Fruit fly (Drosophila melanogaster) whole organism, embryonic: ENCODE measurements around the gene CG13601.

Source experiments
- Blimp-1 ChIP-seq: fragments of 200-800 bp; sonication (Bioruptor generic); optimal IDR thresholded peaks from 3 replicates; lab custom pipeline; 2018; ENCODE audit warnings: missing biosample characterization, missing genetic modification characterization, mild to moderate bottlenecking, moderate library complexity, missing genetic modification reagents
- CG10209 ChIP-seq: fragments of 200-800 bp; sonication (Bioruptor generic); optimal IDR thresholded peaks from 3 replicates; lab custom pipeline; 2017; ENCODE audit warnings: missing biosample characterization, mild to moderate bottlenecking, missing genetic modification characterization, missing genetic modification reagents
- CG1024 ChIP-seq: fragments of 200-800 bp; sonication (Bioruptor generic); IDR thresholded peaks from 2 replicates; pipeline ENCODE4 v1.3.6; 2022; ENCODE audit warnings: missing biosample characterization, missing genetic modification characterization
- CG11398 ChIP-seq: fragments of 200-800 bp; sonication (Bioruptor generic); optimal IDR thresholded peaks from 2 replicates; lab custom pipeline; 2016; ENCODE audit warnings: missing biosample characterization, missing genetic modification characterization
- CG12391 ChIP-seq: fragments of 200-800 bp; sonication (Bioruptor generic); optimal IDR thresholded peaks from 3 replicates; lab custom pipeline; 2018; ENCODE audit warnings: missing biosample characterization, mild to moderate bottlenecking, missing genetic modification characterization, moderate library complexity
- CG13894 ChIP-seq: fragments of 200-800 bp; sonication (Bioruptor generic); optimal IDR thresholded peaks from 3 replicates; lab custom pipeline; 2018; ENCODE audit warnings: missing biosample characterization, mild to moderate bottlenecking, missing genetic modification characterization, moderate library complexity
- CG15696 ChIP-seq: fragments of 200-800 bp; sonication (Bioruptor generic); optimal IDR thresholded peaks from 2 replicates; lab custom pipeline; 2019; ENCODE audit warnings: missing biosample characterization, mild to moderate bottlenecking, missing genetic modification characterization, moderate library complexity
- CG17802 ChIP-seq: fragments of 200-800 bp; sonication (Bioruptor generic); optimal IDR thresholded peaks from 2 replicates; lab custom pipeline; 2018; ENCODE audit warnings: missing biosample characterization, mild to moderate bottlenecking, missing genetic modification characterization, moderate library complexity
- CG18262 ChIP-seq: fragments of 200-800 bp; optimal IDR thresholded peaks from 3 replicates; lab custom pipeline; 2019; ENCODE audit warnings: missing biosample characterization, mild to moderate bottlenecking, missing genetic modification characterization, moderate library complexity
- CG2199 ChIP-seq: fragments of 200-800 bp; sonication (Bioruptor generic); IDR thresholded peaks from 3 replicates; pipeline ENCODE4 v1.3.6; 2022; ENCODE audit warnings: missing biosample characterization, missing genetic modification characterization
- CG2202 ChIP-seq: fragments of 200-800 bp; sonication (Bioruptor generic); optimal IDR thresholded peaks from 2 replicates; lab custom pipeline; 2018; ENCODE audit warnings: missing biosample characterization, mild to moderate bottlenecking, missing genetic modification characterization
- CG2712 ChIP-seq: fragments of 200-800 bp; optimal IDR thresholded peaks from 3 replicates; lab custom pipeline; 2019; ENCODE audit warnings: missing biosample characterization, mild to moderate bottlenecking, missing genetic modification characterization, moderate library complexity
- CG32767 ChIP-seq: fragments of 200-800 bp; sonication (Bioruptor generic); IDR thresholded peaks from 2 replicates; pipeline ENCODE4 v1.3.6; 2022; ENCODE audit warnings: missing biosample characterization, missing genetic modification characterization
- CG43689 ChIP-seq: fragments of 200-800 bp; sonication (Bioruptor generic); IDR thresholded peaks from 2 replicates; pipeline ENCODE4 v1.3.6; 2022; ENCODE audit warnings: missing biosample characterization, missing genetic modification characterization
- CG6175 ChIP-seq: fragments of 200-800 bp; sonication (Bioruptor generic); IDR thresholded peaks from 3 replicates; pipeline ENCODE4 v1.3.6; 2022; ENCODE audit warnings: missing biosample characterization, missing genetic modification characterization
- CG6683 ChIP-seq: fragments of 200-800 bp; sonication (Bioruptor generic); optimal IDR thresholded peaks from 2 replicates; lab custom pipeline; 2017; ENCODE audit warnings: missing biosample characterization, mild to moderate bottlenecking, missing genetic modification characterization, missing genetic modification reagents
- CG7928 ChIP-seq: fragments of 200-800 bp; sonication (Bioruptor generic); optimal IDR thresholded peaks from 2 replicates; lab custom pipeline; 2017; ENCODE audit warnings: missing biosample characterization, mild to moderate bottlenecking, missing genetic modification characterization
- CG7987 ChIP-seq: fragments of 200-800 bp; sonication (Bioruptor generic); optimal IDR thresholded peaks from 2 replicates; lab custom pipeline; 2018; ENCODE audit warnings: missing biosample characterization, mild to moderate bottlenecking, missing genetic modification characterization, moderate library complexity
- D ChIP-seq, 2 experiments: fragments of 200-800 bp in 1 of 2; fragments of >200 bp in 1 of 2; sonication (Bioruptor generic) in 1 of 2; optimal IDR thresholded peaks; 2 replicates in 1 of 2; 3 replicates in 1 of 2; lab custom pipeline; 2017; ENCODE audit warnings: mild to moderate bottlenecking in 1 of 2, missing biosample characterization in 1 of 2, missing genetic modification characterization in 1 of 2, missing genetic modification reagents in 1 of 2
- Doc3 ChIP-seq: fragments of 200-800 bp; sonication (Bioruptor generic); IDR thresholded peaks from 3 replicates; pipeline ENCODE4 v1.3.6; 2022; ENCODE audit warnings: missing biosample characterization, missing genetic modification characterization; ENCODE audit not compliant: partially characterized antibody
- HLH3B ChIP-seq: fragments of 200-800 bp; sonication (Bioruptor generic); IDR thresholded peaks from 2 replicates; pipeline ENCODE4 v1.3.6; 2022; ENCODE audit warnings: missing biosample characterization, missing genetic modification characterization
- Hr51 ChIP-seq, 2 experiments: fragments of 200-800 bp; sonication (Bioruptor generic); optimal IDR thresholded peaks; 2 replicates in 1 of 2; 3 replicates in 1 of 2; lab custom pipeline; 2016 to 2018; ENCODE audit warnings: missing biosample characterization in 2 of 2, missing genetic modification characterization in 2 of 2, mild to moderate bottlenecking in 1 of 2, moderate library complexity in 1 of 2
- Lpt ChIP-seq: fragments of >200 bp; optimal IDR thresholded peaks from 2 replicates; lab custom pipeline; 2018; ENCODE audit warnings: missing biosample characterization, missing genetic modification characterization
- Mrtf ChIP-seq: fragments of 200-800 bp; sonication (Bioruptor generic); IDR thresholded peaks from 3 replicates; pipeline ENCODE4 v1.3.6; 2022; ENCODE audit warnings: missing biosample characterization, missing genetic modification characterization
- NC2β ChIP-seq: fragments of 200-800 bp; sonication (Bioruptor generic); optimal IDR thresholded peaks from 2 replicates; lab custom pipeline; 2016; ENCODE audit warnings: missing biosample characterization, missing genetic modification characterization
- NFAT ChIP-seq: fragments of 200-800 bp; sonication (Bioruptor generic); IDR thresholded peaks from 2 replicates; pipeline ENCODE4 v1.3.6; 2022; ENCODE audit warnings: missing biosample characterization, missing genetic modification characterization
- NfI ChIP-seq: fragments of 200-800 bp; sonication (Bioruptor generic); optimal IDR thresholded peaks from 3 replicates; lab custom pipeline; 2018; ENCODE audit warnings: missing biosample characterization, mild to moderate bottlenecking, missing genetic modification characterization, moderate library complexity
- Opbp ChIP-seq: fragments of 200-800 bp; sonication (Bioruptor generic); IDR thresholded peaks from 3 replicates; pipeline ENCODE4 v1.3.6; 2022; ENCODE audit warnings: missing biosample characterization, missing genetic modification characterization; ENCODE audit not compliant: partially characterized antibody
- Tbp ChIP-seq: fragments of >200 bp; optimal IDR thresholded peaks from 2 replicates; lab custom pipeline; 2018; ENCODE audit warnings: missing biosample characterization, missing genetic modification characterization
- al ChIP-seq: fragments of 200-800 bp; sonication (Bioruptor generic); IDR thresholded peaks from 2 replicates; pipeline ENCODE4 v1.3.6; 2022; ENCODE audit warnings: missing biosample characterization, missing genetic modification characterization
- ara ChIP-seq: fragments of 200-800 bp; sonication (Bioruptor generic); IDR thresholded peaks from 2 replicates; pipeline ENCODE4 v1.3.6; 2022; ENCODE audit warnings: missing biosample characterization, missing genetic modification characterization
- caup ChIP-seq: fragments of 200-800 bp; sonication (Bioruptor generic); optimal IDR thresholded peaks from 3 replicates; lab custom pipeline; 2017; ENCODE audit warnings: missing biosample characterization, mild to moderate bottlenecking, missing genetic modification characterization, moderate library complexity; ENCODE audit not compliant: severe bottlenecking
- ems ChIP-seq: fragments of 200-800 bp; sonication (Bioruptor generic); optimal IDR thresholded peaks from 3 replicates; lab custom pipeline; 2016; ENCODE audit warnings: missing biosample characterization, missing genetic modification characterization
- eve ChIP-seq, 2 experiments: fragments of >200 bp; optimal IDR thresholded peaks; 2 replicates each; lab custom pipeline; 2017; ENCODE audit warnings: missing biosample characterization in 2 of 2, missing genetic modification characterization in 2 of 2
- fd3F ChIP-seq: fragments of 200-800 bp; sonication (Bioruptor generic); optimal IDR thresholded peaks from 2 replicates; lab custom pipeline; 2018; ENCODE audit warnings: missing biosample characterization, mild to moderate bottlenecking, missing genetic modification characterization, moderate library complexity
- ftz-f1 ChIP-seq: fragments of 200-800 bp; sonication (Bioruptor generic); optimal IDR thresholded peaks from 2 replicates; lab custom pipeline; 2016; ENCODE audit warnings: missing biosample characterization, missing genetic modification characterization
- gfzf ChIP-seq: fragments of 200-800 bp; sonication (Bioruptor generic); optimal IDR thresholded peaks from 2 replicates; lab custom pipeline; 2016; ENCODE audit warnings: missing biosample characterization, mild to moderate bottlenecking, missing genetic modification characterization, moderate library complexity
- ham ChIP-seq: fragments of 200-800 bp; sonication (Bioruptor generic); IDR thresholded peaks from 2 replicates; pipeline ENCODE4 v1.3.6; 2022; ENCODE audit warnings: missing biosample characterization, missing genetic modification characterization
- hb ChIP-seq: fragments of 200-800 bp; sonication (Bioruptor generic); IDR thresholded peaks from 3 replicates; pipeline ENCODE4 v1.3.6; 2022; ENCODE audit warnings: missing biosample characterization, missing genetic modification characterization; ENCODE audit not compliant: partially characterized antibody
- hth ChIP-seq: fragments of >200 bp; optimal IDR thresholded peaks from 2 replicates; lab custom pipeline; 2017; ENCODE audit warnings: inconsistent platforms
- lab ChIP-seq: fragments of 200-800 bp; sonication (Bioruptor generic); optimal IDR thresholded peaks from 3 replicates; lab custom pipeline; 2017; ENCODE audit warnings: missing biosample characterization, missing genetic modification characterization, mild to moderate bottlenecking, moderate library complexity, missing genetic modification reagents
- lmd ChIP-seq: fragments of 200-800 bp; sonication (Bioruptor generic); IDR thresholded peaks from 2 replicates; pipeline ENCODE4 v1.3.6; 2022; ENCODE audit warnings: missing biosample characterization, missing genetic modification characterization
- mirr ChIP-seq: fragments of 200-800 bp; sonication (Bioruptor generic); optimal IDR thresholded peaks from 3 replicates; lab custom pipeline; 2018; ENCODE audit warnings: missing biosample characterization, mild to moderate bottlenecking, missing genetic modification characterization
- oc ChIP-seq: fragments of 200-800 bp; sonication (Bioruptor generic); optimal IDR thresholded peaks from 2 replicates; lab custom pipeline; 2018; ENCODE audit warnings: missing biosample characterization, mild to moderate bottlenecking, missing genetic modification characterization, moderate library complexity
- prd ChIP-seq, 3 experiments: fragments of >200 bp in 2 of 3; fragments of 200-800 bp in 1 of 3; sonication (Bioruptor generic) in 1 of 3; optimal IDR thresholded peaks in 2 of 3; IDR thresholded peaks in 1 of 3; 2 replicates in 2 of 3; 3 replicates in 1 of 3; pipeline versions ENCODE4 v1.3.6 to Lab custom; 2017 to 2022; ENCODE audit warnings: missing biosample characterization in 1 of 3, missing genetic modification characterization in 1 of 3
- pros ChIP-seq: fragments of 200-800 bp; sonication (Bioruptor generic); optimal IDR thresholded peaks from 3 replicates; lab custom pipeline; 2019; ENCODE audit warnings: missing biosample characterization, mild to moderate bottlenecking, missing genetic modification characterization, moderate library complexity
- run ChIP-seq: fragments of 200-800 bp; sonication (Bioruptor generic); optimal IDR thresholded peaks from 3 replicates; lab custom pipeline; 2018; ENCODE audit warnings: missing biosample characterization, mild to moderate bottlenecking, missing genetic modification characterization

CG13601 gene

dm6 chr3R:23886270-23887095 is 41.0 kb downstream of the CG13601 start (continued):
- TF ChIP-seq pros (GFP tag; lab: Kevin White, UChicago) (peak; percentile 70), lab (GFP tag; lab: Kevin White, UChicago) (peak; percentile 74), CG18262 (peak; percentile 96), CG7928 (GFP tag; lab: Kevin White, UChicago) (no peak), CG15696 (peak; percentile 95), ftz-f1 (GFP tag; lab: Kevin White, UChicago) (peak; percentile 2), caup (GFP tag; lab: Kevin White, UChicago) (peak; percentile 50), run (tag; lab: Kevin White, UChicago) (peak; percentile 87), Opbp (GFP tag; lab: Robert Waterston, UW) (no peak), CG13894 (tag; lab: Kevin White, UChicago) (no peak), Blimp-1 (GFP tag; lab: Kevin White, UChicago) (peak; percentile 92), fd3F (GFP tag; lab: Kevin White, UChicago) (peak; percentile 17), HLH3B (GFP tag; lab: Robert Waterston, UW) (peak; percentile 82), gfzf (GFP tag; lab: Kevin White, UChicago) (no peak), CG7987 (peak; percentile 3), CG10209 (peak; percentile 84), oc (tag; lab: Kevin White, UChicago) (peak; percentile 81), ham (GFP tag; lab: Robert Waterston, UW) (no peak), Hr51 (GFP tag; optimal IDR thresholded peaks at IDR 0.05; lab: Kevin White, UChicago) (peak; percentile 61 to 89), CG12391 (peak; percentile 94), Doc3 (GFP tag; lab: Robert Waterston, UW) (no peak), CG43689 (GFP tag; lab: Robert Waterston, UW) (peak; percentile 45; the same call in 1 of the 2 replicates), CG11398 (GFP tag; lab: Kevin White, UChicago) (peak; percentile 56), ems (GFP tag; lab: Kevin White, UChicago) (peak; percentile 54), NfI (GFP tag; lab: Kevin White, UChicago) (peak; percentile 73), CG6683 (peak; percentile 58), hb (GFP tag; lab: Robert Waterston, UW) (no peak), NFAT (no peak), hth (lab: Kevin White, UChicago) (no peak), lmd (peak; percentile 81), CG1024 (GFP tag; lab: Robert Waterston, UW) (peak; percentile 43; the same call in 1 of the 2 replicates), Mrtf (GFP tag; lab: Robert Waterston, UW) (peak; percentile 78; the same call in 2 of the 3 replicates), CG32767 (GFP tag; lab: Robert Waterston, UW) (peak; percentile 89), CG2199 (GFP tag; lab: Robert Waterston, UW) (peak; percentile 12; the same call in 1 of the 3 replicates), D (optimal IDR thresholded peaks at IDR 0.05; lab: Kevin White, UChicago) (no peak), D (GFP tag; optimal IDR thresholded peaks at IDR 0.05; lab: Kevin White, UChicago) (peak; percentile 93), CG2202 (peak; percentile 90), CG6175 (GFP tag; lab: Robert Waterston, UW) (no peak), eve (GFP tag; optimal IDR thresholded peaks at IDR 0.05; lab: Kevin White, UChicago) (peak; percentile 48 to 94), prd (optimal IDR thresholded peaks at IDR 0.05; lab: Kevin White, UChicago) (no peak), prd (GFP tag; IDR thresholded peaks at IDR 0.05; lab: Robert Waterston, UW) (peak; percentile 92), al (peak; percentile 9; the same call in 1 of the 2 replicates), Lpt (GFP tag; lab: Kevin White, UChicago) (peak; percentile 30), ara (GFP tag; lab: Robert Waterston, UW) (peak; percentile 92), CG17802 (tag; lab: Kevin White, UChicago) (peak; percentile 52), CG2712 (tag; lab: Kevin White, UChicago) (peak; percentile 95), Tbp (GFP tag; lab: Kevin White, UChicago) (no peak), NC2β (GFP tag; lab: Kevin White, UChicago) (peak; percentile 74), mirr (GFP tag; lab: Kevin White, UChicago) (no peak)
